Worm (Caenorhabditis elegans): ENCODE measurements around the gene srsx-40.
"Not testable (repeated sequence)": the region's sequence is repeated elsewhere in the genome, so short reads cannot be mapped to it uniquely, and the experiment has no call there.

The srsx-40 gene

ce11 chrV:7703536-7703935, at the start of gene srsx-40:
TSS of gene srsx-40 (minus strand) at chrV:7703636.
- not testable (repeated sequence) for TF ChIP-seq ceh-34 (tag; optimal IDR thresholded peaks at IDR 0.05); ceh-45 (GFP tag; IDR thresholded peaks at IDR 0.05); syd-9 (tag; optimal IDR thresholded peaks at IDR 0.05)

DNA sequence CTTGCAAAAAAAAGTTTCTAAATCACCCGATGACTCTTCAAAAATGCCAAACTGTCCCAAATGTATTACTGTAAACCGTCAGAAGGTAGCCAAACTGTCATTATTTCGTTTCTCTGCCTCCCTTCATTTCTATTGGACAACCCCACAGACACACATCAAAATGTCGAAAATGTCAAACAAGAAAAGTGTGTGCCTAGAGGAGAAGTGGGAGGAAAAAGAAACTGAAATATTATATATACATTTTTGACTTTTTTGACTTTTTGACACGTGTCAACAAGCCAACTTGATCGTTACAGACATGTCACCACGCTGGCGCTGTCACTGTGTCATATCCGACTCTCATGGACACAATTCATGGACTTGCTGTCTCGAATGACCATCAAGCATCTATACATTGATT, 46.3 kb upstream of the srsx-40 start:
- TF ChIP-seq K02D7.2 (tag; optimal IDR thresholded peaks at IDR 0.05): no peak
- TF ChIP-seq elt-4 (tag; optimal IDR thresholded peaks at IDR 0.05): no peak
- no peak for TF ChIP-seq ref-2 (tag; optimal IDR thresholded peaks at IDR 0.05)
- TF ChIP-seq ceh-19 (GFP tag; optimal IDR thresholded peaks at IDR 0.05): no peak
- no peak for TF ChIP-seq F13H6.1 (tag; optimal IDR thresholded peaks at IDR 0.05)
- no peak for TF ChIP-seq nhr-11 (tag; optimal IDR thresholded peaks at IDR 0.05)
- no peak for TF ChIP-seq hlh-30 (tag; optimal IDR thresholded peaks at IDR 0.05; ENCODE audit: insufficient read depth)
- no peak for TF ChIP-seq pax-1 (tag; optimal IDR thresholded peaks at IDR 0.05)

ce11 chrV:7747987-7748607, 44.7 kb upstream of the srsx-40 start:
- TF ChIP-seq T23F11.4 (GFP tag; optimal IDR thresholded peaks at IDR 0.05) (no peak), pag-3 (tag; optimal IDR thresholded peaks at IDR 0.05; ENCODE audit: borderline replicate concordance) (no peak), hlh-13 (GFP tag; optimal IDR thresholded peaks at IDR 0.05) (no peak), K02D7.2 (tag; optimal IDR thresholded peaks at IDR 0.05) (no peak), pat-9 (tag; optimal IDR thresholded peaks at IDR 0.05) (no peak)

DNA sequence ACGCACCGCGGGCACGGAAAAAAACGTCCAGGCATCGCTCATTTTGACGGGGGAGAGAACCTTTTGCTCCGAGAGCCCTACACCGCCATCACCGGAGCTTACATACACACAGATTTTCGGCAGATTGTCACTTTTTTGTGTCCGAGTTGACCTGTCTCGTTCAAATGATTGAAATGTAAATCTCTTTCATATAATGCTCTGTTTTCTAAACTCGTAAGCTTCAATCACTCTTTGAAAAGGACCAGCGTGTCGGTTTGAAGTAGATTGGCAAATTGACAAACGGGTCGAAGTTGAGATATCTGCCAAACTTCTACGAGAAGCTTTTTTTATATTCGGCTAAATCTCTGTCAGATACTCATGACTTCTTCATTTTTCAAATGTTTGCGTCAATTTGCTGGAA, 43.7 kb upstream of the srsx-40 start:
- no peak for TF ChIP-seq pqm-1 (tag; optimal IDR thresholded peaks at IDR 0.05)

DNA sequence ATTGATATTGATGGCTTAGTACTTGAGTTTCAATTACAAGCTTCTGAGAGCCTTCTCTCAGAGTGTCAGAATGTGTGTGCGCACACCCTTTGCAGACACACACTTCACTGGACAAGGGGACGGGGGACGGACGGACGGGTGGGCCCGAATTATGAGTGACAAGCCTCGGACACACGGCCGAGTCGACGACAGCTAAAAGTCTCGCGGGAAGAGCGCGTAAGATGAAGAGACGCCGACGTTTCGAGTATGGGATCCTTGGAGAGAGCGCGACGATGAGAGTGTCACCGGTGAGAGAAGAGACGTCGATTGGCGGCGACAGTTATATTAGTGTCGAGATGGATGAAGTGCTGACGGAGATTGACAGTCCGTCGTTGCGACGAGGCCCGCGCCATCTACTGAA, 42.5 kb upstream of the srsx-40 start:
- TF ChIP-seq zip-5 (tag; optimal IDR thresholded peaks at IDR 0.05) (no peak), pqm-1 (tag; optimal IDR thresholded peaks at IDR 0.05) (no peak), pha-2 (tag; optimal IDR thresholded peaks at IDR 0.05) (peak; percentile 29), pha-4 (tag; optimal IDR thresholded peaks at IDR 0.05) (no peak), fkh-6 (tag; optimal IDR thresholded peaks at IDR 0.05) (peak; percentile 16), madf-2 (tag; optimal IDR thresholded peaks at IDR 0.05) (no peak), ceh-18 (tag; optimal IDR thresholded peaks at IDR 0.05) (peak; percentile 40), fkh-10 (GFP tag; optimal IDR thresholded peaks at IDR 0.05) (no peak), fax-1 (tag; optimal IDR thresholded peaks at IDR 0.05) (no peak), pat-9 (tag; optimal IDR thresholded peaks at IDR 0.05) (no peak), ceh-31 (tag; optimal IDR thresholded peaks at IDR 0.05) (no peak), ceh-24 (tag; optimal IDR thresholded peaks at IDR 0.05) (no peak), hlh-30 (tag; optimal IDR thresholded peaks at IDR 0.05; ENCODE audit: insufficient read depth) (no peak), K09A11.1 (tag; optimal IDR thresholded peaks at IDR 0.05; ENCODE audit: insufficient read depth) (no peak), ceh-34 (tag; optimal IDR thresholded peaks at IDR 0.05) (peak; percentile 17), C38D4.7 (GFP tag; optimal IDR thresholded peaks at IDR 0.05) (no peak), K02D7.2 (tag; optimal IDR thresholded peaks at IDR 0.05) (no peak), ama-1 (optimal IDR thresholded peaks at IDR 0.05) (no peak), T23F11.4 (GFP tag; optimal IDR thresholded peaks at IDR 0.05) (no peak), elt-2 (tag; optimal IDR thresholded peaks at IDR 0.05) (no peak), gmeb-2 (tag; optimal IDR thresholded peaks at IDR 0.05) (peak; percentile 25), tbx-7 (tag; optimal IDR thresholded peaks at IDR 0.05) (no peak), pag-3 (tag; optimal IDR thresholded peaks at IDR 0.05; ENCODE audit: borderline replicate concordance) (no peak), unc-55 (GFP tag; optimal IDR thresholded peaks at IDR 0.05) (peak; percentile 99), ceh-45 (GFP tag; IDR thresholded peaks at IDR 0.05) (no peak), ceh-2 (tag; optimal IDR thresholded peaks at IDR 0.05) (peak; percentile 25), hlh-6 (tag; optimal IDR thresholded peaks at IDR 0.05) (no peak), ceh-48 (tag; optimal IDR thresholded peaks at IDR 0.05) (no peak), ztf-16 (tag; optimal IDR thresholded peaks at IDR 0.05) (no peak), sdc-2 (tag; optimal IDR thresholded peaks at IDR 0.05) (no peak), tbx-2 (tag; optimal IDR thresholded peaks at IDR 0.05) (peak; percentile 70), che-1 (tag; optimal IDR thresholded peaks at IDR 0.05) (no peak), nhr-11 (tag; optimal IDR thresholded peaks at IDR 0.05) (no peak), F13H6.1 (tag; optimal IDR thresholded peaks at IDR 0.05) (no peak), ceh-14 (tag; optimal IDR thresholded peaks at IDR 0.05) (peak; percentile 48), lim-6 (tag; optimal IDR thresholded peaks at IDR 0.05) (no peak), odd-2 (tag; optimal IDR thresholded peaks at IDR 0.05) (no peak), hlh-15 (tag; optimal IDR thresholded peaks at IDR 0.05) (no peak)
